Fruit fly (Drosophila melanogaster) whole organism, embryonic: ENCODE measurements around the gene CG42240.

Experiments
- B-H1 ChIP-seq: fragments of 200-800 bp; sonication (Bioruptor generic); IDR thresholded peaks from 3 replicates; pipeline ENCODE4 v1.3.6; 2022; ENCODE audit warnings: missing biosample characterization, missing genetic modification characterization
- B-H2 ChIP-seq: fragments of 200-800 bp; sonication (Bioruptor generic); optimal IDR thresholded peaks from 2 replicates; lab custom pipeline; 2018; ENCODE audit warnings: missing biosample characterization, mild to moderate bottlenecking, missing genetic modification characterization
- BEAF-32 ChIP-seq: fragments of 200-800 bp; sonication (Bioruptor generic); optimal IDR thresholded peaks from 3 replicates; lab custom pipeline; 2017; ENCODE audit warnings: missing biosample characterization, missing genetic modification characterization, mild to moderate bottlenecking, moderate library complexity, missing genetic modification reagents
- CG10462 ChIP-seq: fragments of 200-800 bp; sonication (Bioruptor generic); optimal IDR thresholded peaks from 2 replicates; lab custom pipeline; 2016; ENCODE audit warnings: missing biosample characterization, missing genetic modification characterization
- CG10959 ChIP-seq: fragments of 200-800 bp; sonication (Bioruptor generic); IDR thresholded peaks from 2 replicates; pipeline ENCODE4 v1.3.6; 2022; ENCODE audit warnings: missing biosample characterization, missing genetic modification characterization
- CG13287 ChIP-seq: fragments of 200-800 bp; sonication (Bioruptor generic); IDR thresholded peaks from 2 replicates; pipeline ENCODE4 v1.3.6; 2022; ENCODE audit warnings: missing biosample characterization, missing genetic modification characterization; ENCODE audit not compliant: partially characterized antibody
- CG13624 ChIP-seq: fragments of 200-800 bp; sonication (Bioruptor generic); optimal IDR thresholded peaks from 2 replicates; lab custom pipeline; 2016; ENCODE audit warnings: missing biosample characterization, missing genetic modification characterization
- CG13894 ChIP-seq: fragments of 200-800 bp; sonication (Bioruptor generic); optimal IDR thresholded peaks from 3 replicates; lab custom pipeline; 2018; ENCODE audit warnings: missing biosample characterization, mild to moderate bottlenecking, missing genetic modification characterization, moderate library complexity
- CG14050 ChIP-seq: fragments of 200-800 bp; sonication (Bioruptor generic); IDR thresholded peaks from 3 replicates; pipeline ENCODE4 v1.3.6; 2022; ENCODE audit warnings: missing biosample characterization, missing genetic modification characterization
- CG1603 ChIP-seq: fragments of 200-800 bp; sonication (Bioruptor generic); optimal IDR thresholded peaks from 2 replicates; lab custom pipeline; 2019; ENCODE audit warnings: missing biosample characterization, mild to moderate bottlenecking, missing genetic modification characterization, moderate library complexity
- CG17328 ChIP-seq: fragments of 200-800 bp; sonication (Bioruptor generic); IDR thresholded peaks from 2 replicates; pipeline ENCODE4 v1.3.6; 2022; ENCODE audit warnings: missing biosample characterization, missing genetic modification characterization
- CG17359 ChIP-seq: fragments of 200-800 bp; sonication (Bioruptor generic); optimal IDR thresholded peaks from 3 replicates; lab custom pipeline; 2018; ENCODE audit warnings: missing biosample characterization, mild to moderate bottlenecking, missing genetic modification characterization, moderate library complexity
- CG18599 ChIP-seq: fragments of 200-800 bp; sonication (Bioruptor generic); optimal IDR thresholded peaks from 3 replicates; lab custom pipeline; 2017; ENCODE audit warnings: missing biosample characterization, missing genetic modification characterization, mild to moderate bottlenecking, moderate library complexity, missing genetic modification reagents
- CG18619 ChIP-seq: fragments of 200-800 bp; sonication (Bioruptor generic); optimal IDR thresholded peaks from 3 replicates; lab custom pipeline; 2017; ENCODE audit warnings: missing biosample characterization, mild to moderate bottlenecking, missing genetic modification characterization
- CG4328 ChIP-seq: fragments of 200-800 bp; sonication (Bioruptor generic); optimal IDR thresholded peaks from 3 replicates; lab custom pipeline; 2017; ENCODE audit warnings: missing biosample characterization, missing genetic modification reagents, missing genetic modification characterization
- CG6272 ChIP-seq: fragments of 200-800 bp; sonication (Bioruptor generic); IDR thresholded peaks from 2 replicates; pipeline ENCODE4 v1.3.6; 2022; ENCODE audit warnings: missing biosample characterization, missing genetic modification characterization
- CG7357 ChIP-seq: fragments of 200-800 bp; sonication (Bioruptor generic); IDR thresholded peaks from 3 replicates; pipeline ENCODE4 v1.3.6; 2022; ENCODE audit warnings: missing biosample characterization, missing genetic modification characterization
- CG7556 ChIP-seq: fragments of 200-800 bp; sonication (Bioruptor generic); optimal IDR thresholded peaks from 2 replicates; lab custom pipeline; 2017; ENCODE audit warnings: missing biosample characterization, mild to moderate bottlenecking, missing genetic modification characterization
- D19A ChIP-seq: fragments of 200-800 bp; optimal IDR thresholded peaks from 3 replicates; lab custom pipeline; 2019; ENCODE audit warnings: missing biosample characterization, mild to moderate bottlenecking, missing genetic modification characterization, moderate library complexity
- Dad ChIP-seq: fragments of 200-800 bp; sonication (Bioruptor generic); optimal IDR thresholded peaks from 3 replicates; lab custom pipeline; 2016; ENCODE audit warnings: missing biosample characterization, missing genetic modification characterization
- Doc3 ChIP-seq: fragments of 200-800 bp; sonication (Bioruptor generic); IDR thresholded peaks from 3 replicates; pipeline ENCODE4 v1.3.6; 2022; ENCODE audit warnings: missing biosample characterization, missing genetic modification characterization; ENCODE audit not compliant: partially characterized antibody
- Drgx ChIP-seq: fragments of 200-800 bp; sonication (Bioruptor generic); IDR thresholded peaks from 2 replicates; pipeline ENCODE4 v1.3.6; 2022; ENCODE audit warnings: missing biosample characterization, missing genetic modification characterization
- Ets65A ChIP-seq: fragments of 200-800 bp; sonication (Bioruptor generic); peaks from one replicate; lab custom pipeline; 2016; ENCODE audit warnings: missing biosample characterization, missing genetic modification characterization
- HmgZ ChIP-seq: fragments of 200-800 bp; sonication (Bioruptor generic); optimal IDR thresholded peaks from 2 replicates; lab custom pipeline; 2018; ENCODE audit warnings: missing biosample characterization, mild to moderate bottlenecking, missing genetic modification characterization
- Hr3 ChIP-seq: fragments of 200-800 bp; sonication (Bioruptor generic); optimal IDR thresholded peaks from 3 replicates; lab custom pipeline; 2016; ENCODE audit warnings: missing biosample characterization, missing genetic modification characterization
- Lim3 ChIP-seq: fragments of 200-800 bp; sonication (Bioruptor generic); IDR thresholded peaks from 2 replicates; pipeline ENCODE4 v1.3.6; 2022; ENCODE audit warnings: missing biosample characterization, missing genetic modification characterization
- MTF-1 ChIP-seq: fragments of 200-800 bp; sonication (Bioruptor generic); optimal IDR thresholded peaks from 2 replicates; lab custom pipeline; 2018; ENCODE audit warnings: missing biosample characterization, mild to moderate bottlenecking, missing genetic modification characterization, borderline replicate concordance
- Meics ChIP-seq: fragments of 200-800 bp; sonication (Bioruptor generic); optimal IDR thresholded peaks from 2 replicates; lab custom pipeline; 2017; ENCODE audit warnings: missing biosample characterization, mild to moderate bottlenecking, missing genetic modification characterization
- Mes4 ChIP-seq: fragments of 200-800 bp; sonication (Bioruptor generic); optimal IDR thresholded peaks from 2 replicates; lab custom pipeline; 2016; ENCODE audit warnings: missing biosample characterization, missing genetic modification characterization
- Mrtf ChIP-seq: fragments of 200-800 bp; sonication (Bioruptor generic); IDR thresholded peaks from 3 replicates; pipeline ENCODE4 v1.3.6; 2022; ENCODE audit warnings: missing biosample characterization, missing genetic modification characterization
- Poxn ChIP-seq: fragments of 200-800 bp; sonication (Bioruptor generic); IDR thresholded peaks from 2 replicates; pipeline ENCODE4 v1.3.6; 2022; ENCODE audit warnings: missing biosample characterization, missing genetic modification characterization
- Scr ChIP-seq: fragments of 200-800 bp; sonication (Bioruptor generic); IDR thresholded peaks from 2 replicates; pipeline ENCODE4 v1.3.6; 2022; ENCODE audit warnings: missing biosample characterization, missing genetic modification characterization; ENCODE audit not compliant: partially characterized antibody
- Sox100B ChIP-seq: fragments of 200-800 bp; sonication (Bioruptor generic); optimal IDR thresholded peaks from 3 replicates; lab custom pipeline; 2018; ENCODE audit warnings: missing biosample characterization, mild to moderate bottlenecking, missing genetic modification characterization
- Trl ChIP-seq, 3 experiments: fragments of >200 bp in 2 of 3; fragments of 200-800 bp in 1 of 3; sonication (Bioruptor generic) in 1 of 3; optimal IDR thresholded peaks; 2 replicates in 1 of 3; 3 replicates in 2 of 3; lab custom pipeline; 2016 to 2017; ENCODE audit warnings: missing biosample characterization in 1 of 3, missing genetic modification characterization in 1 of 3
- bab2 ChIP-seq: fragments of 200-800 bp; sonication (Bioruptor generic); optimal IDR thresholded peaks from 2 replicates; lab custom pipeline; 2016; ENCODE audit warnings: missing biosample characterization, missing genetic modification characterization
- bowl ChIP-seq: fragments of 200-800 bp; sonication (Bioruptor generic); IDR thresholded peaks from 2 replicates; pipeline ENCODE4 v1.3.6; 2022; ENCODE audit warnings: missing biosample characterization, missing genetic modification characterization
- corto ChIP-seq: fragments of 200-800 bp; sonication (Bioruptor generic); optimal IDR thresholded peaks from 2 replicates; lab custom pipeline; 2016; ENCODE audit warnings: missing biosample characterization, mild to moderate bottlenecking, missing genetic modification characterization, moderate library complexity
- ewg ChIP-seq: fragments of 200-800 bp; sonication (Bioruptor generic); optimal IDR thresholded peaks from 3 replicates; lab custom pipeline; 2017; ENCODE audit warnings: mild to moderate bottlenecking, missing biosample characterization, missing genetic modification reagents, missing genetic modification characterization
- ftz-f1 ChIP-seq: fragments of 200-800 bp; sonication (Bioruptor generic); optimal IDR thresholded peaks from 2 replicates; lab custom pipeline; 2016; ENCODE audit warnings: missing biosample characterization, missing genetic modification characterization
- gsb ChIP-seq: fragments of 200-800 bp; sonication (Bioruptor generic); IDR thresholded peaks from 2 replicates; pipeline ENCODE4 v1.3.6; 2022; ENCODE audit warnings: missing biosample characterization, missing genetic modification characterization
- gsb-n ChIP-seq: fragments of 200-800 bp; sonication (Bioruptor generic); optimal IDR thresholded peaks from 3 replicates; lab custom pipeline; 2018; ENCODE audit warnings: missing biosample characterization, mild to moderate bottlenecking, missing genetic modification characterization
- hbn ChIP-seq: fragments of 200-800 bp; sonication (Bioruptor generic); IDR thresholded peaks from 2 replicates; pipeline ENCODE4 v1.3.6; 2022; ENCODE audit warnings: missing biosample characterization, missing genetic modification characterization; ENCODE audit not compliant: partially characterized antibody
- jigr1 ChIP-seq: fragments of 200-800 bp; sonication (Bioruptor generic); IDR thresholded peaks from 3 replicates; pipeline ENCODE4 v1.3.6; 2022; ENCODE audit warnings: missing biosample characterization, missing genetic modification characterization
- knrl ChIP-seq: fragments of 200-800 bp; sonication (Bioruptor generic); IDR thresholded peaks from 3 replicates; pipeline ENCODE4 v1.3.6; 2022; ENCODE audit warnings: missing biosample characterization, missing genetic modification characterization; ENCODE audit not compliant: partially characterized antibody
- pita ChIP-seq: fragments of 200-800 bp; sonication (Bioruptor generic); optimal IDR thresholded peaks from 2 replicates; lab custom pipeline; 2017; ENCODE audit warnings: missing biosample characterization, mild to moderate bottlenecking, missing genetic modification characterization
- pnt ChIP-seq: fragments of 200-800 bp; sonication (Bioruptor generic); optimal IDR thresholded peaks from 3 replicates; lab custom pipeline; 2016; ENCODE audit warnings: missing biosample characterization, missing genetic modification characterization
- schlank ChIP-seq: fragments of 200-800 bp; sonication (Bioruptor generic); optimal IDR thresholded peaks from 2 replicates; lab custom pipeline; 2018; ENCODE audit warnings: missing biosample characterization, mild to moderate bottlenecking, missing genetic modification characterization
- tll ChIP-seq, 2 experiments: fragments of 200-800 bp in 1 of 2; fragments of >200 bp in 1 of 2; sonication (Bioruptor generic) in 1 of 2; optimal IDR thresholded peaks; 2 replicates each; lab custom pipeline; 2017 to 2019; ENCODE audit warnings: missing biosample characterization in 2 of 2, missing genetic modification characterization in 2 of 2, mild to moderate bottlenecking in 1 of 2, moderate library complexity in 1 of 2
- twi ChIP-seq: fragments of 200-800 bp; optimal IDR thresholded peaks from 2 replicates; lab custom pipeline; 2019; ENCODE audit warnings: missing biosample characterization, mild to moderate bottlenecking, missing genetic modification characterization, moderate library complexity

CG42240 gene

DNA sequence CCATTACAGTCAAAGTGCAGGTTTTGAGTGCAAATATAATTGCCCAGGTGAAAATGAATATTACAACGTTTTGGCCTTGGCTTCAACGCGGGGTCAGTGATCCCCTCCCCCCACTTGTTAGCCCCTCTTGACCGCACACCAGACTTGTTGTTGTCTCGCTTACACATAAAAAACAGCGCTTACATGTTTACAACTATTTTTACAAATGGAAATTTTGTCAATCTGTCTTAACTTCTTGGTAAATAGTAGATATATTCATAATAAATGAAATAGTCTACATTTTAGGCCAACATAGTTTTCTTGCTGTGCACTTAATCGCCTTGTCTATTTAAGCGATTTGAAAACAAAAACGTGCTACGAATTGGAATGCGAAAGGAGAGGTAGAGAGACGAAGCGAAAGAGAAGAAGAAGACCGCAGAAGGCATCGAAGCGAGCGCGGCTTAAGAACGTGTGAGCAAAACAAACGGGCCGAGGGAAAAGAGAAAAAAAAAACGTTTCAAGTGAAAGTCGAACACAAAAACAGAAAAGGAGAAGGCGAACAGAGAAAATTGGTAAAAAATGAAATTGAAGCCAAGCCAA, 9.4 kb downstream of the CG42240 start (continued):
- TF ChIP-seq CG10959 (GFP tag; lab: Robert Waterston, UW) (no peak), Scr (no peak), gsb (GFP tag; lab: Robert Waterston, UW) (no peak), Poxn (GFP tag; lab: Robert Waterston, UW) (no peak), CG10462 (GFP tag; lab: Kevin White, UChicago) (no peak), Ets65A (GFP tag; lab: Kevin White, UChicago) (peak; percentile 77), MTF-1 (GFP tag; lab: Kevin White, UChicago) (no peak), CG14050 (peak; percentile 45; the same call in 1 of the 3 replicates), CG13287 (GFP tag; lab: Robert Waterston, UW) (no peak), Trl (optimal IDR thresholded peaks at IDR 0.05; lab: Kevin White, UChicago) (peak; percentile 20 to 21), Trl (GFP tag; optimal IDR thresholded peaks at IDR 0.05; lab: Kevin White, UChicago) (peak; percentile 11), ftz-f1 (GFP tag; lab: Kevin White, UChicago) (no peak), CG17328 (peak; percentile 72), CG7357 (GFP tag; lab: Robert Waterston, UW) (peak; percentile 28; the same call in 1 of the 3 replicates), knrl (GFP tag; lab: Robert Waterston, UW) (no peak), Mrtf (GFP tag; lab: Robert Waterston, UW) (0 out of 3 replicates have a peak, but pooled peaks have one; percentile 6), Dad (no peak), CG7556 (GFP tag; lab: Kevin White, UChicago) (no peak), Mes4 (GFP tag; lab: Kevin White, UChicago) (no peak), bowl (GFP tag; lab: Robert Waterston, UW) (no peak), tll (GFP tag; optimal IDR thresholded peaks at IDR 0.05; lab: Kevin White, UChicago) (no peak), gsb-n (peak; percentile 56), CG17359 (tag; lab: Kevin White, UChicago) (peak; percentile 78), pnt (GFP tag; lab: Kevin White, UChicago) (peak; percentile 34), CG1603 (tag; lab: Kevin White, UChicago) (peak; percentile 68), BEAF-32 (GFP tag; lab: Kevin White, UChicago) (no peak), Hr3 (no peak), schlank (tag; lab: Kevin White, UChicago) (peak; percentile 19), CG4328 (no peak), Doc3 (GFP tag; lab: Robert Waterston, UW) (no peak), CG6272 (GFP tag; lab: Robert Waterston, UW) (no peak), Drgx (GFP tag; lab: Robert Waterston, UW) (peak; percentile 71), jigr1 (GFP tag; lab: Robert Waterston, UW) (no peak), corto (GFP tag; lab: Kevin White, UChicago) (no peak), pita (GFP tag; lab: Kevin White, UChicago) (no peak), ewg (peak; percentile 27), bab2 (GFP tag; lab: Kevin White, UChicago) (peak; percentile 43), Lim3 (GFP tag; lab: Robert Waterston, UW) (no peak), Sox100B (GFP tag; lab: Kevin White, UChicago) (no peak), HmgZ (tag; lab: Kevin White, UChicago) (peak; percentile 25), CG18619 (GFP tag; lab: Kevin White, UChicago) (no peak), Meics (GFP tag; lab: Kevin White, UChicago) (no peak), CG13894 (tag; lab: Kevin White, UChicago) (no peak), B-H1 (GFP tag; lab: Robert Waterston, UW) (peak; percentile 32; the same call in 2 of the 3 replicates), hbn (no peak), B-H2 (GFP tag; lab: Kevin White, UChicago) (no peak), CG13624 (peak; percentile 22), D19A (tag; lab: Kevin White, UChicago) (peak; percentile 54), twi (tag; lab: Kevin White, UChicago) (no peak), CG18599 (GFP tag; lab: Kevin White, UChicago) (peak; percentile 47)
